Fruit fly (Drosophila melanogaster) whole organism, embryonic: Measurements from ENCODE around the gene mAcon1.

ENCODE experiments used
- Abd-B ChIP-seq: fragments of 200-800 bp; sonication (Bioruptor generic); optimal IDR thresholded peaks from 2 replicates; lab custom pipeline; 2018; ENCODE audit warnings: missing biosample characterization, mild to moderate bottlenecking, missing genetic modification characterization, moderate library complexity
- Atf-2 ChIP-seq: fragments of 200-800 bp; sonication (Bioruptor generic); optimal IDR thresholded peaks from 2 replicates; lab custom pipeline; 2016; ENCODE audit warnings: missing biosample characterization, missing genetic modification characterization
- Bdp1 ChIP-seq: fragments of 200-800 bp; sonication (Bioruptor generic); optimal IDR thresholded peaks from 3 replicates; lab custom pipeline; 2016; ENCODE audit warnings: missing biosample characterization, missing genetic modification characterization
- CG12744 ChIP-seq: fragments of 200-800 bp; sonication (Bioruptor generic); optimal IDR thresholded peaks from 2 replicates; lab custom pipeline; 2016; ENCODE audit warnings: missing biosample characterization, missing genetic modification characterization
- CG13894 ChIP-seq: fragments of 200-800 bp; sonication (Bioruptor generic); optimal IDR thresholded peaks from 3 replicates; lab custom pipeline; 2018; ENCODE audit warnings: missing biosample characterization, mild to moderate bottlenecking, missing genetic modification characterization, moderate library complexity
- CG14441 ChIP-seq: fragments of 200-800 bp; sonication (Bioruptor generic); IDR thresholded peaks from 2 replicates; pipeline ENCODE4 v1.3.6; 2022; ENCODE audit warnings: missing biosample characterization, missing genetic modification characterization
- CG14667 ChIP-seq: fragments of 200-800 bp; sonication (Bioruptor generic); IDR thresholded peaks from 2 replicates; pipeline ENCODE4 v1.3.6; 2022; ENCODE audit warnings: missing biosample characterization, missing genetic modification characterization
- CG15514 ChIP-seq: fragments of 200-800 bp; sonication (Bioruptor generic); optimal IDR thresholded peaks from 3 replicates; lab custom pipeline; 2017; ENCODE audit warnings: missing biosample characterization, missing genetic modification characterization, mild to moderate bottlenecking, moderate library complexity, missing genetic modification reagents
- CG15696 ChIP-seq: fragments of 200-800 bp; sonication (Bioruptor generic); optimal IDR thresholded peaks from 2 replicates; lab custom pipeline; 2019; ENCODE audit warnings: missing biosample characterization, mild to moderate bottlenecking, missing genetic modification characterization, moderate library complexity
- CG17568 ChIP-seq: fragments of 200-800 bp; sonication (Bioruptor generic); optimal IDR thresholded peaks from 2 replicates; lab custom pipeline; 2018; ENCODE audit warnings: missing biosample characterization, mild to moderate bottlenecking, missing genetic modification characterization, moderate library complexity
- CG18262 ChIP-seq: fragments of 200-800 bp; optimal IDR thresholded peaks from 3 replicates; lab custom pipeline; 2019; ENCODE audit warnings: missing biosample characterization, mild to moderate bottlenecking, missing genetic modification characterization, moderate library complexity
- CG34376 ChIP-seq: fragments of 200-800 bp; sonication (Bioruptor generic); optimal IDR thresholded peaks from 2 replicates; lab custom pipeline; 2018; ENCODE audit warnings: missing biosample characterization, mild to moderate bottlenecking, missing genetic modification characterization
- CG3838 ChIP-seq: fragments of 200-800 bp; sonication (Bioruptor generic); optimal IDR thresholded peaks from 3 replicates; lab custom pipeline; 2016; ENCODE audit warnings: missing biosample characterization, missing genetic modification characterization
- CG4707 ChIP-seq: fragments of 200-800 bp; sonication (Bioruptor generic); optimal IDR thresholded peaks from 2 replicates; lab custom pipeline; 2018; ENCODE audit warnings: missing biosample characterization, mild to moderate bottlenecking, missing genetic modification characterization, moderate library complexity
- CG6272 ChIP-seq: fragments of 200-800 bp; sonication (Bioruptor generic); IDR thresholded peaks from 2 replicates; pipeline ENCODE4 v1.3.6; 2022; ENCODE audit warnings: missing biosample characterization, missing genetic modification characterization
- CG6791 ChIP-seq: fragments of 200-800 bp; sonication (Bioruptor generic); IDR thresholded peaks from 3 replicates; pipeline ENCODE4 v1.3.6; 2022; ENCODE audit warnings: missing biosample characterization, missing genetic modification characterization; ENCODE audit not compliant: partially characterized antibody
- CG7372 ChIP-seq: fragments of 200-800 bp; sonication (Bioruptor generic); IDR thresholded peaks from 2 replicates; pipeline ENCODE4 v1.3.6; 2022; ENCODE audit warnings: missing biosample characterization, missing genetic modification characterization
- CG7839 ChIP-seq: fragments of 200-800 bp; sonication (Bioruptor generic); optimal IDR thresholded peaks from 3 replicates; lab custom pipeline; 2018; ENCODE audit warnings: missing biosample characterization, mild to moderate bottlenecking, missing genetic modification characterization, moderate library complexity
- CG8765 ChIP-seq: fragments of 200-800 bp; sonication (Bioruptor generic); IDR thresholded peaks from 2 replicates; pipeline ENCODE4 v1.3.6; 2022; ENCODE audit warnings: missing biosample characterization, missing genetic modification characterization
- D19B ChIP-seq: fragments of 200-800 bp; sonication (Bioruptor generic); optimal IDR thresholded peaks from 2 replicates; lab custom pipeline; 2017; ENCODE audit warnings: missing biosample characterization, mild to moderate bottlenecking, missing genetic modification characterization
- Dbx ChIP-seq: fragments of 200-800 bp; sonication (Bioruptor generic); IDR thresholded peaks from 3 replicates; pipeline ENCODE4 v1.3.6; 2022; ENCODE audit warnings: missing biosample characterization, missing genetic modification characterization
- Ets65A ChIP-seq: fragments of 200-800 bp; sonication (Bioruptor generic); peaks from one replicate; lab custom pipeline; 2016; ENCODE audit warnings: missing biosample characterization, missing genetic modification characterization
- Hmr ChIP-seq: fragments of 200-800 bp; sonication (Bioruptor generic); optimal IDR thresholded peaks from 3 replicates; lab custom pipeline; 2017; ENCODE audit warnings: mild to moderate bottlenecking, missing biosample characterization, missing genetic modification reagents, missing genetic modification characterization
- MTF-1 ChIP-seq: fragments of 200-800 bp; sonication (Bioruptor generic); optimal IDR thresholded peaks from 2 replicates; lab custom pipeline; 2018; ENCODE audit warnings: missing biosample characterization, mild to moderate bottlenecking, missing genetic modification characterization, borderline replicate concordance
- Max ChIP-seq: fragments of 200-800 bp; sonication (Bioruptor generic); optimal IDR thresholded peaks from 2 replicates; lab custom pipeline; 2016; ENCODE audit warnings: missing biosample characterization, mild to moderate bottlenecking, missing genetic modification characterization
- Pdp1 ChIP-seq, 2 experiments: fragments of 200-800 bp; sonication (Bioruptor generic); optimal IDR thresholded peaks; 3 replicates each; lab custom pipeline; 2016; ENCODE audit warnings: missing biosample characterization in 2 of 2, missing genetic modification characterization in 2 of 2, mild to moderate bottlenecking in 1 of 2, moderate library complexity in 1 of 2
- Poxn ChIP-seq: fragments of 200-800 bp; sonication (Bioruptor generic); IDR thresholded peaks from 2 replicates; pipeline ENCODE4 v1.3.6; 2022; ENCODE audit warnings: missing biosample characterization, missing genetic modification characterization
- TFAM ChIP-seq: fragments of 200-800 bp; sonication (Bioruptor generic); optimal IDR thresholded peaks from 2 replicates; lab custom pipeline; 2017; ENCODE audit warnings: missing biosample characterization, missing genetic modification characterization, inconsistent platforms
- Tbp ChIP-seq: fragments of >200 bp; optimal IDR thresholded peaks from 2 replicates; lab custom pipeline; 2018; ENCODE audit warnings: missing biosample characterization, missing genetic modification characterization
- Xrp1 ChIP-seq: fragments of 200-800 bp; sonication (Bioruptor generic); IDR thresholded peaks from 2 replicates; pipeline ENCODE4 v1.3.6; 2022; ENCODE audit warnings: missing biosample characterization, missing genetic modification characterization
- amos ChIP-seq: fragments of 200-800 bp; sonication (Bioruptor generic); IDR thresholded peaks from 2 replicates; pipeline ENCODE4 v1.3.6; 2022; ENCODE audit warnings: missing biosample characterization, missing genetic modification characterization; ENCODE audit not compliant: partially characterized antibody
- ash1 ChIP-seq: fragments of 200-800 bp; sonication (Bioruptor generic); optimal IDR thresholded peaks from 2 replicates; lab custom pipeline; 2018; ENCODE audit warnings: missing biosample characterization, mild to moderate bottlenecking, missing genetic modification characterization
- bbx ChIP-seq: fragments of 200-800 bp; sonication (Bioruptor generic); IDR thresholded peaks from 2 replicates; pipeline ENCODE4 v1.3.6; 2022; ENCODE audit warnings: missing biosample characterization, missing genetic modification characterization; ENCODE audit not compliant: partially characterized antibody
- br ChIP-seq: fragments of >200 bp; optimal IDR thresholded peaks from 2 replicates; lab custom pipeline; 2017
- cato ChIP-seq: fragments of 200-800 bp; sonication (Bioruptor generic); optimal IDR thresholded peaks from 2 replicates; lab custom pipeline; 2016; ENCODE audit warnings: missing biosample characterization, missing genetic modification characterization, borderline replicate concordance
- ci ChIP-seq: fragments of 200-800 bp; sonication (Bioruptor generic); IDR thresholded peaks from 3 replicates; pipeline ENCODE4 v1.3.6; 2022; ENCODE audit warnings: missing biosample characterization, missing genetic modification characterization
- crol ChIP-seq: fragments of 200-800 bp; sonication (Bioruptor generic); IDR thresholded peaks from 2 replicates; pipeline ENCODE4 v1.3.6; 2022; ENCODE audit warnings: missing biosample characterization, missing genetic modification characterization
- dysf ChIP-seq: fragments of 200-800 bp; sonication (Bioruptor generic); IDR thresholded peaks from 3 replicates; pipeline ENCODE4 v1.3.6; 2022; ENCODE audit warnings: missing biosample characterization, missing genetic modification characterization
- gro ChIP-seq: fragments of 200-800 bp; sonication (Bioruptor generic); optimal IDR thresholded peaks from 2 replicates; lab custom pipeline; 2016; ENCODE audit warnings: missing biosample characterization, missing genetic modification characterization
- klu ChIP-seq: fragments of 200-800 bp; sonication (Bioruptor generic); IDR thresholded peaks from 2 replicates; pipeline ENCODE4 v1.3.6; 2022; ENCODE audit warnings: missing biosample characterization, missing genetic modification characterization
- lola ChIP-seq, 3 experiments: fragments of >200 bp in 2 of 3; fragments of 200-800 bp in 1 of 3; sonication (Bioruptor generic) in 1 of 3; optimal IDR thresholded peaks; 2 replicates each; lab custom pipeline; 2017 to 2019; ENCODE audit warnings: missing biosample characterization in 3 of 3, missing genetic modification characterization in 3 of 3, mild to moderate bottlenecking in 1 of 3, moderate library complexity in 1 of 3
- nom ChIP-seq: fragments of 200-800 bp; sonication (Bioruptor generic); optimal IDR thresholded peaks from 2 replicates; lab custom pipeline; 2017; ENCODE audit warnings: missing biosample characterization, missing genetic modification characterization, mild to moderate bottlenecking, moderate library complexity, missing genetic modification reagents
- pan ChIP-seq, 4 experiments: fragments of >200 bp in 3 of 4; fragments of 200-800 bp in 1 of 4; sonication (Bioruptor generic) in 1 of 4; optimal IDR thresholded peaks in 3 of 4; IDR thresholded peaks in 1 of 4; 2 replicates each; pipeline versions ENCODE4 v1.3.6 to Lab custom; 2017 to 2022; ENCODE audit warnings: missing biosample characterization in 2 of 4, missing genetic modification characterization in 2 of 4, mixed read lengths in 1 of 4
- pzg ChIP-seq: fragments of 200-800 bp; sonication (Bioruptor generic); optimal IDR thresholded peaks from 3 replicates; lab custom pipeline; 2018; ENCODE audit warnings: missing biosample characterization, mild to moderate bottlenecking, missing genetic modification characterization, moderate library complexity
- schlank ChIP-seq: fragments of 200-800 bp; sonication (Bioruptor generic); optimal IDR thresholded peaks from 2 replicates; lab custom pipeline; 2018; ENCODE audit warnings: missing biosample characterization, mild to moderate bottlenecking, missing genetic modification characterization
- stwl ChIP-seq: fragments of 200-800 bp; sonication (Bioruptor generic); optimal IDR thresholded peaks from 3 replicates; lab custom pipeline; 2018; ENCODE audit warnings: missing biosample characterization, mild to moderate bottlenecking, missing genetic modification characterization, moderate library complexity
- usp ChIP-seq: fragments of >200 bp; optimal IDR thresholded peaks from 2 replicates; lab custom pipeline; 2017; ENCODE audit warnings: missing biosample characterization, missing genetic modification characterization
- wdn ChIP-seq: fragments of 200-800 bp; sonication (Bioruptor generic); IDR thresholded peaks from 2 replicates; pipeline ENCODE4 v1.3.6; 2022; ENCODE audit warnings: missing biosample characterization, missing genetic modification characterization
- yki ChIP-seq: fragments of >200 bp; optimal IDR thresholded peaks from 3 replicates; lab custom pipeline; 2018
- zf30C ChIP-seq: fragments of 200-800 bp; sonication (Bioruptor generic); optimal IDR thresholded peaks from 3 replicates; lab custom pipeline; 2018; ENCODE audit warnings: missing biosample characterization, mild to moderate bottlenecking, missing genetic modification characterization

Gene mAcon1

dm6 chr2L:21214961-21215362, 46.6 kb downstream of the mAcon1 start (continued):
- TF ChIP-seq CG7372 (GFP tag; lab: Robert Waterston, UW) (no peak), CG34376 (GFP tag; lab: Kevin White, UChicago) (peak; percentile 60), Bdp1 (GFP tag; lab: Kevin White, UChicago) (no peak), Ets65A (GFP tag; lab: Kevin White, UChicago) (peak; percentile 89), usp (GFP tag; lab: Kevin White, UChicago) (no peak), pan (optimal IDR thresholded peaks at IDR 0.05; lab: Kevin White, UChicago) (no peak), pan (GFP tag; optimal IDR thresholded peaks at IDR 0.05 in 1 of 2, IDR thresholded peaks at IDR 0.05 in 1 of 2) (peak in 1 of 2 experiments; percentile 36), Xrp1 (GFP tag; lab: Robert Waterston, UW) (peak; percentile 52), CG6791 (GFP tag; lab: Robert Waterston, UW) (peak; percentile 67; the same call in 2 of the 3 replicates), cato (GFP tag; lab: Kevin White, UChicago) (no peak), TFAM (GFP tag; lab: Kevin White, UChicago) (no peak), Poxn (no peak), lola (GFP tag; optimal IDR thresholded peaks at IDR 0.05; lab: Kevin White, UChicago) (peak in 1 of 3 experiments; percentile 3), CG14441 (GFP tag; lab: Robert Waterston, UW) (0 out of 2 replicates have a peak, but pooled peaks have one; percentile 13), Max (GFP tag; lab: Kevin White, UChicago) (no peak), bbx (peak; percentile 72), MTF-1 (GFP tag; lab: Kevin White, UChicago) (peak; percentile 49), zf30C (GFP tag; lab: Kevin White, UChicago) (no peak), klu (GFP tag; lab: Robert Waterston, UW) (no peak), gro (peak; percentile 4), nom (GFP tag; lab: Kevin White, UChicago) (no peak), stwl (tag; lab: Kevin White, UChicago) (no peak), Pdp1 (GFP tag; optimal IDR thresholded peaks at IDR 0.05; lab: Kevin White, UChicago) (peak in 1 of 2 experiments; percentile 40), ash1 (GFP tag; lab: Kevin White, UChicago) (no peak), CG12744 (peak; percentile 10), dysf (GFP tag; lab: Robert Waterston, UW) (no peak), CG6272 (GFP tag; lab: Robert Waterston, UW) (peak; percentile 42; the same call in 1 of the 2 replicates), br (lab: Kevin White, UChicago) (no peak), Hmr (GFP tag; lab: Kevin White, UChicago) (peak; percentile 20), yki (lab: Kevin White, UChicago) (no peak), ci (GFP tag; lab: Robert Waterston, UW) (no peak; the same call in 2 of the 3 replicates), CG15514 (GFP tag; lab: Kevin White, UChicago) (peak; percentile 36), CG17568 (no peak), CG7839 (peak; percentile 50), CG4707 (GFP tag; lab: Kevin White, UChicago) (no peak), Tbp (GFP tag; lab: Kevin White, UChicago) (peak; percentile 36), schlank (no peak), CG15696 (tag; lab: Kevin White, UChicago) (peak; percentile 62), Abd-B (GFP tag; lab: Kevin White, UChicago) (no peak), pzg (no peak), CG18262 (tag; lab: Kevin White, UChicago) (no peak), Atf-2 (GFP tag; lab: Kevin White, UChicago) (no peak), Dbx (GFP tag; lab: Robert Waterston, UW) (peak; percentile 55), wdn (GFP tag; lab: Robert Waterston, UW) (no peak), CG13894 (tag; lab: Kevin White, UChicago) (peak; percentile 61), CG3838 (no peak), CG14667 (GFP tag; lab: Robert Waterston, UW) (no peak), CG8765 (GFP tag; lab: Robert Waterston, UW) (peak; percentile 41; the same call in 1 of the 2 replicates), amos (GFP tag; lab: Robert Waterston, UW) (peak; percentile 53; the same call in 1 of the 2 replicates), crol (GFP tag; lab: Robert Waterston, UW) (no peak), D19B (GFP tag; lab: Kevin White, UChicago) (no peak)
